Comparison of ENCODE assay signal across 5 worm cellular contexts in the genomic region with DNA sequence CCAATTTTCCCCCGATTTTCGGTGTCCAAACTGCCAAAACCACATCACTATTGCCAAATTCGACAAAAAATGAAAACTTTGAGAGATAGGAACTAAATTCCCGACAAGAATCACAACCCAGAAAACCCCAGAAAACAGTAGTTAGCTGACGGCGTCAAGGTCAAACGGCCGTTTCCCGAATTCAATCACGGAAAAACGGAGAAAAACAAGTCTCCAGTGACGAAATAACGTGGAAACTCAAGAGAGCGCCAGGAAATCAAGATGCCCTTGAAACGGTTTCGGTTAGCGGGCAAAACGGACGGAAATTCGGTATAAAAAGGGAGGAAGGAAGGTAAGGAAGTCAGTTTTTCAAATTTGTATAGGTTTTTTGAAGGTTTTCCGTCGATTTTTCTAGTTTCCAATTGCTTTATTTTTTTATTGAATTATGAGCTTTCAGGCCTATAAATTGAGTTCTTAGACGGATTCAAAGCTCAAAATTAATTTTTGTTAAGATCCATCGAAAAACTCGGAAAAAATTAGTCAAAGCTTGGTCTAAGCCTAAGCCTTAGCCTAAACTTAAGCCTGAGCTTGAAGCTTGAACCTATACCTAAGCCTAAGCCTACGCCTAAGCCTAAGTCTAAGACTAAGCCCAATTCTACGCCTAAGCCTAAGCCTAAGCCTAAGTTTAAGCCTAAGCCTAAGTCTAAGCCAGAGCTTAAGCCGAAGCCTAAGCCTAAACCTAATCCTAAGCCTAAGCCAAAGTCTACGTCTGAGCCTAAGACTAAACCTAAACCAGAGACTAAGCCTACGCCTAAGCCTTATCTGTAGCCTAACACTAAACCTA.
A peak's percentile ranks its signal among the peaks of the same experiment; 100 is the strongest.
TF ChIP-seq lines count a peak whose summit lies in the region.

No protein-coding gene starts in this region.

TF ChIP-seq in whole organism, L1 larva, 84 proteins besides CTCF, POLR2A, EP300 and RAD21 (continues in another document):
- no peak for TF ChIP-seq unc-130 (tag; optimal IDR thresholded peaks at IDR 0.05; lab: Kevin White, UChicago)
- no peak for TF ChIP-seq Y116A8C.19 (tag; optimal IDR thresholded peaks at IDR 0.05; lab: Kevin White, UChicago; ENCODE audit: borderline replicate concordance)
- no peak for TF ChIP-seq ceh-8 (GFP tag; optimal IDR thresholded peaks at IDR 0.05; lab: Kevin White, UChicago)
- TF ChIP-seq lsy-2 (tag; optimal IDR thresholded peaks at IDR 0.05; lab: Kevin White, UChicago), result peak; percentile 20 to 50
- TF ChIP-seq C34B4.2 (tag; optimal IDR thresholded peaks at IDR 0.05; lab: Kevin White, UChicago), result no peak
- no peak for TF ChIP-seq lir-3 (tag; optimal IDR thresholded peaks at IDR 0.05; lab: Kevin White, UChicago; ENCODE audit: poor library complexity)
- TF ChIP-seq ama-1 (optimal IDR thresholded peaks at IDR 0.05; lab: Kevin White, UChicago), result no peak
- peak; percentile 46 for TF ChIP-seq C16A3.4 (tag; optimal IDR thresholded peaks at IDR 0.05; lab: Kevin White, UChicago)
- no peak for TF ChIP-seq nhr-11 (tag; optimal IDR thresholded peaks at IDR 0.05; lab: Kevin White, UChicago)
- TF ChIP-seq unc-62 (GFP tag; optimal IDR thresholded peaks at IDR 0.05; lab: Kevin White, UChicago), result no peak
- no peak for TF ChIP-seq snpc-4 (tag; optimal IDR thresholded peaks at IDR 0.05; lab: Kevin White, UChicago)
- TF ChIP-seq tlp-1 (tag; optimal IDR thresholded peaks at IDR 0.05; lab: Kevin White, UChicago), result no peak
- TF ChIP-seq jun-1 (tag; optimal IDR thresholded peaks at IDR 0.05; lab: Kevin White, UChicago), result no peak
- no peak for TF ChIP-seq nhr-12 (tag; optimal IDR thresholded peaks at IDR 0.05; lab: Kevin White, UChicago)
- TF ChIP-seq mdl-1 (tag; optimal IDR thresholded peaks at IDR 0.05; lab: Kevin White, UChicago), result peak in 1 of 2 experiments; percentile 15
- TF ChIP-seq ceh-82 (tag; optimal IDR thresholded peaks at IDR 0.05; lab: Kevin White, UChicago), result no peak

TF ChIP-seq in whole organism, L3 larva, 47 proteins besides CTCF, POLR2A, EP300 and RAD21:
- TF ChIP-seq nhr-23 (tag; optimal IDR thresholded peaks at IDR 0.05; lab: Kevin White, UChicago), result peak; percentile 49
- peak; percentile 6 for TF ChIP-seq lin-15B (tag; optimal IDR thresholded peaks at IDR 0.05; lab: Kevin White, UChicago)
- TF ChIP-seq elt-3 (tag; optimal IDR thresholded peaks at IDR 0.05; lab: Kevin White, UChicago), result peak in 1 of 3 experiments; percentile 29
- no peak for TF ChIP-seq lin-39 (tag; optimal IDR thresholded peaks at IDR 0.05; lab: Kevin White, UChicago)
- TF ChIP-seq nfya-1 (tag; optimal IDR thresholded peaks at IDR 0.05; lab: Kevin White, UChicago; ENCODE audit: insufficient read depth), result no peak
- TF ChIP-seq nhr-25 (tag; optimal IDR thresholded peaks at IDR 0.05; lab: Kevin White, UChicago), result peak; percentile 9
- TF ChIP-seq egl-5 (tag; optimal IDR thresholded peaks at IDR 0.05; lab: Kevin White, UChicago), result no peak
- TF ChIP-seq jun-1 (tag; optimal IDR thresholded peaks at IDR 0.05; lab: Kevin White, UChicago), result peak; percentile 22
- TF ChIP-seq lsy-12 (tag; optimal IDR thresholded peaks at IDR 0.05; lab: Kevin White, UChicago), result no peak
- TF ChIP-seq daf-12 (tag; optimal IDR thresholded peaks at IDR 0.05; lab: Kevin White, UChicago), result no peak
- TF ChIP-seq pqm-1 (tag; optimal IDR thresholded peaks at IDR 0.05; lab: Kevin White, UChicago), result no peak
- no peak for TF ChIP-seq elt-1 (tag; optimal IDR thresholded peaks at IDR 0.05; lab: Kevin White, UChicago)
- TF ChIP-seq nhr-12 (tag; optimal IDR thresholded peaks at IDR 0.05; lab: Kevin White, UChicago), result no peak

TF ChIP-seq in whole organism, early embryonic, 17 proteins besides CTCF, POLR2A, EP300 and RAD21:
- no peak for TF ChIP-seq tra-4 (tag; optimal IDR thresholded peaks at IDR 0.05; lab: Kevin White, UChicago)
- TF ChIP-seq sea-1 (GFP tag; conservative IDR thresholded peaks at IDR 0.05; lab: Robert Waterston, UW), result no peak
- TF ChIP-seq ceh-13 (GFP tag; optimal IDR thresholded peaks at IDR 0.05; lab: Kevin White, UChicago), result no peak
- no peak for TF ChIP-seq ets-7 (tag; optimal IDR thresholded peaks at IDR 0.05; lab: Kevin White, UChicago)
- TF ChIP-seq ceh-36 (tag; optimal IDR thresholded peaks at IDR 0.05; lab: Kevin White, UChicago), result peak; percentile 86
- TF ChIP-seq F13C5.2 (tag; optimal IDR thresholded peaks at IDR 0.05; lab: Kevin White, UChicago), result no peak

TF ChIP-seq in whole organism, midembryonic, 9 proteins besides CTCF, POLR2A, EP300 and RAD21:
- TF ChIP-seq klf-2 (GFP tag; conservative IDR thresholded peaks at IDR 0.05; lab: Robert Waterston, UW), result no peak
- TF ChIP-seq ztf-29 (GFP tag; IDR thresholded peaks at IDR 0.05; lab: Robert Waterston, UW), result peak; percentile 51; the same call in 1 of the 2 replicates

TF ChIP-seq in whole organism, young adult, 124 proteins besides CTCF, POLR2A, EP300 and RAD21:
- TF ChIP-seq ama-1 (optimal IDR thresholded peaks at IDR 0.05; lab: Kevin White, UChicago) (peak; percentile 55), ama-1 (GFP tag; optimal IDR thresholded peaks at IDR 0.05; lab: Kevin White, UChicago) (no peak), F10E7.11 (tag; optimal IDR thresholded peaks at IDR 0.05; lab: Kevin White, UChicago) (no peak), rpc-1 (optimal IDR thresholded peaks at IDR 0.05; lab: Kevin White, UChicago) (peak; percentile 4), rpc-1 (tag; optimal IDR thresholded peaks at IDR 0.05; lab: Kevin White, UChicago) (no peak), D2030.7 (GFP tag; IDR thresholded peaks at IDR 0.05; lab: Robert Waterston, UW) (no peak), Y56A3A.18 (GFP tag; IDR thresholded peaks at IDR 0.05; lab: Robert Waterston, UW) (peak; percentile 21; the same call in 1 of the 2 replicates), ceh-40 (GFP tag; IDR thresholded peaks at IDR 0.05; lab: Robert Waterston, UW) (0 out of 2 replicates have a peak, but pooled peaks have one; percentile 2)
